Worm (Caenorhabditis elegans) whole organism, L4 larva: ENCODE data around the gene R06F6.8.
A peak's percentile ranks its signal among the peaks of the same experiment; 100 is the strongest.

ENCODE experiments used
- aha-1 ChIP-seq: fragments of 150-350 bp; peaks from one replicate; lab custom pipeline; 2014; ENCODE audit warnings: missing biosample characterization, missing genetic modification characterization
- hif-1 ChIP-seq, 2 experiments: sonication (generic microtip); optimal IDR thresholded peaks; 2 replicates each; lab custom pipeline; 2016 to 2017; ENCODE audit warnings: missing compliant biosample characterization in 2 of 2, missing genetic modification characterization in 2 of 2, missing genetic modification reagents in 2 of 2, missing genotype in 2 of 2, mild to moderate bottlenecking in 1 of 2
- nhr-48 ChIP-seq: sonication (generic microtip); optimal IDR thresholded peaks from 2 replicates; lab custom pipeline; 2016; ENCODE audit warnings: mild to moderate bottlenecking, missing genetic modification characterization, missing compliant biosample characterization
- nhr-76 ChIP-seq: fragments of 150-350 bp; optimal IDR thresholded peaks from 2 replicates; lab custom pipeline; 2014; ENCODE audit warnings: missing biosample characterization, missing genetic modification characterization
- pqm-1 ChIP-seq: sonication (generic microtip); optimal IDR thresholded peaks from 2 replicates; lab custom pipeline; 2017; ENCODE audit warnings: missing biosample characterization, missing genetic modification characterization
- zip-2 ChIP-seq: fragments of 150-350 bp; optimal IDR thresholded peaks from 2 replicates; lab custom pipeline; 2014; ENCODE audit warnings: missing biosample characterization, missing genetic modification characterization

DNA sequence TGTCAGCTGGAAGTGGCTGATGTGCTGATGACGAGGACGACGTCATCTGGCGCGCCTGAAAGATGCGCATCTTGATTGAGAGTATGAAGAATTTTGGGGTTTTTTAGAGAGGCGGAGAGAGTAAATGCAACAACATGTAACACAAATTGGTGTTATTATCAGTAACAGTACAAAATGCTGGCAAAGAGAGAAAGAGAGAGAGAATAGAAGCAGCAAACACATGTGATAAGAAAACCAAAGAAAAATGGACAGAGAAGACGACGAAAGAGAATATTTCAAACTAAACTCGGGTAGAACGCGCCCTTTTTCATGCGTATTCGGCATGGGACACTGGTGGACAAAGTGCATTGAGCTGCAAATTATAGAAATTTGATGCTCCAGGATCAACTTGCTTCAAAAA, 41.1 kb upstream of the R06F6.8 start, which contains the start of gene M106.3:
- no peak for TF ChIP-seq hif-1 (tag; optimal IDR thresholded peaks at IDR 0.05; lab: Kevin White, UChicago)
- TF ChIP-seq nhr-48 (tag; lab: Kevin White, UChicago), result no peak
- no peak for TF ChIP-seq zip-2 (tag; lab: Kevin White, UChicago)
- TF ChIP-seq pqm-1 (tag; lab: Kevin White, UChicago), result peak; percentile 87
- TF ChIP-seq aha-1, result no peak
- no peak for TF ChIP-seq nhr-76 (tag; lab: Kevin White, UChicago)
